Worm (Caenorhabditis elegans): ENCODE measurements around the gene ani-2.

- no peak for TF ChIP-seq zag-1 (tag; optimal IDR thresholded peaks at IDR 0.05)
- TF ChIP-seq lsy-12 (tag; optimal IDR thresholded peaks at IDR 0.05) = no peak
- no peak for TF ChIP-seq ZK546.5 (tag; optimal IDR thresholded peaks at IDR 0.05)
Measured at ce11 chrII:6342455-6342854, 22.7 kb downstream of the ani-2 start.

Data from whole organism, L3 larva.